Worm (Caenorhabditis elegans) whole organism, L4 larva: ENCODE results near the gene nhr-153.

Experiments used
- F26F4.8 ChIP-seq: fragments of 200-800 bp; sonication (Bioruptor generic); conservative IDR thresholded peaks from 2 replicates; pipeline ENCODE4 v1.3.6; 2022; ENCODE audit warnings: missing genetic modification characterization, missing compliant biosample characterization
- F37D6.2 ChIP-seq: sonication (generic microtip); optimal IDR thresholded peaks from 2 replicates; lab custom pipeline; 2016; ENCODE audit warnings: mild to moderate bottlenecking, missing genetic modification characterization, missing compliant biosample characterization
- F49E8.2 ChIP-seq: sonication (generic microtip); optimal IDR thresholded peaks from 2 replicates; lab custom pipeline; 2016; ENCODE audit warnings: missing compliant biosample characterization, mild to moderate bottlenecking, missing genetic modification characterization, borderline replicate concordance
- ama-1 ChIP-seq: fragments of 150-350 bp; optimal IDR thresholded peaks from 2 replicates; lab custom pipeline; 2014; ENCODE audit warnings: inconsistent platforms, mixed read lengths
- arid-1 ChIP-seq: fragments of 200-800 bp; sonication (Bioruptor generic); conservative IDR thresholded peaks from 2 replicates; pipeline ENCODE4 v1.3.6; 2022; ENCODE audit warnings: missing genetic modification reagents, missing genetic modification characterization, missing compliant biosample characterization
- ceh-28 ChIP-seq: fragments of 150-350 bp; optimal IDR thresholded peaks from 2 replicates; lab custom pipeline; 2014; ENCODE audit warnings: missing biosample characterization, missing genetic modification reagents, missing genetic modification characterization
- ceh-62 ChIP-seq: sonication (generic microtip); optimal IDR thresholded peaks from 2 replicates; lab custom pipeline; 2017; ENCODE audit warnings: missing biosample characterization, missing genetic modification characterization
- daf-16 ChIP-seq, 3 experiments: sonication (generic microtip); optimal IDR thresholded peaks; 2 replicates each; lab custom pipeline; 2016 to 2017; ENCODE audit warnings: missing genetic modification characterization in 3 of 3, missing genetic modification reagents in 3 of 3, mild to moderate bottlenecking in 2 of 3, missing compliant biosample characterization in 2 of 3, missing biosample characterization in 1 of 3, moderate library complexity in 1 of 3
- daf-8 ChIP-seq: fragments of 200-800 bp; sonication (Bioruptor generic); IDR thresholded peaks from 2 replicates; pipeline ENCODE4 v1.3.6; 2022; ENCODE audit warnings: missing genetic modification characterization, missing compliant biosample characterization
- dmd-6 ChIP-seq: fragments of 200-800 bp; sonication (Bioruptor generic); IDR thresholded peaks from 2 replicates; pipeline ENCODE4 v1.3.6; 2022; ENCODE audit warnings: missing genetic modification reagents, missing genetic modification characterization, missing compliant biosample characterization
- dmd-8 ChIP-seq: fragments of 200-800 bp; sonication (Bioruptor generic); IDR thresholded peaks from 2 replicates; pipeline ENCODE4 v1.3.6; 2022; ENCODE audit warnings: missing genetic modification characterization, missing compliant biosample characterization
- dpl-1 ChIP-seq: fragments of 150-350 bp; optimal IDR thresholded peaks from 2 replicates; lab custom pipeline; 2014; ENCODE audit warnings: missing biosample characterization, missing genetic modification reagents, missing genetic modification characterization
- dve-1 ChIP-seq: sonication (generic microtip); optimal IDR thresholded peaks from 2 replicates; lab custom pipeline; 2017; ENCODE audit warnings: antibody characterized with exemption, mild to moderate bottlenecking, missing genetic modification characterization, missing compliant biosample characterization; ENCODE audit not compliant: insufficient read depth
- egl-27 ChIP-seq: sonication (generic microtip); optimal IDR thresholded peaks from 3 replicates; lab custom pipeline; 2017; ENCODE audit warnings: missing biosample characterization, missing genetic modification reagents, missing genetic modification characterization
- fkh-10 ChIP-seq: fragments of 150-350 bp; optimal IDR thresholded peaks from 2 replicates; lab custom pipeline; 2014; ENCODE audit warnings: missing biosample characterization, missing genetic modification reagents, missing genetic modification characterization
- hmg-1.1 ChIP-seq: fragments of 200-800 bp; sonication (Bioruptor generic); IDR thresholded peaks from 2 replicates; pipeline ENCODE4 v1.3.6; 2022; ENCODE audit warnings: missing genetic modification reagents, missing genetic modification characterization, missing compliant biosample characterization
- lin-38 ChIP-seq: fragments of 200-800 bp; sonication (Bioruptor generic); IDR thresholded peaks from 2 replicates; pipeline ENCODE4 v1.3.6; 2022; ENCODE audit warnings: missing genetic modification reagents, missing genetic modification characterization, missing compliant biosample characterization
- lsy-2 ChIP-seq, 2 experiments: fragments of 150-350 bp in 1 of 2; sonication (generic microtip) in 1 of 2; optimal IDR thresholded peaks; 2 replicates each; lab custom pipeline; 2014 to 2017; ENCODE audit warnings: missing biosample characterization in 2 of 2, missing genetic modification characterization in 2 of 2
- mdl-1 ChIP-seq, 2 experiments: fragments of 150-350 bp in 1 of 2; sonication (generic microtip) in 1 of 2; optimal IDR thresholded peaks; 2 replicates each; lab custom pipeline; 2014 to 2017; ENCODE audit warnings: missing biosample characterization in 2 of 2, missing genetic modification characterization in 2 of 2
- mep-1 ChIP-seq: fragments of 150-350 bp; sonication (generic microtip); optimal IDR thresholded peaks from 3 replicates; lab custom pipeline; 2014; ENCODE audit warnings: missing biosample characterization, missing genetic modification characterization
- nhr-10 ChIP-seq: fragments of 150-350 bp; optimal IDR thresholded peaks from 2 replicates; lab custom pipeline; 2014; ENCODE audit warnings: missing biosample characterization, missing genetic modification characterization
- nhr-25 ChIP-seq: sonication (generic microtip); optimal IDR thresholded peaks from 2 replicates; lab custom pipeline; 2017; ENCODE audit warnings: missing genetic modification characterization, mild to moderate bottlenecking, missing compliant biosample characterization, antibody characterized with exemption, moderate library complexity, borderline replicate concordance; ENCODE audit not compliant: insufficient read depth
- nhr-28 ChIP-seq: fragments of 150-350 bp; optimal IDR thresholded peaks from 2 replicates; lab custom pipeline; 2014; ENCODE audit warnings: missing biosample characterization, missing genetic modification characterization
- nhr-76 ChIP-seq: fragments of 150-350 bp; optimal IDR thresholded peaks from 2 replicates; lab custom pipeline; 2014; ENCODE audit warnings: missing biosample characterization, missing genetic modification characterization
- nhr-77 ChIP-seq: fragments of 150-350 bp; optimal IDR thresholded peaks from 2 replicates; lab custom pipeline; 2014; ENCODE audit warnings: missing biosample characterization, missing genetic modification characterization
- php-3 ChIP-seq: fragments of 200-800 bp; sonication (Bioruptor generic); IDR thresholded peaks from 2 replicates; pipeline ENCODE4 v1.3.6; 2022; ENCODE audit warnings: missing genetic modification reagents, missing genetic modification characterization, missing compliant biosample characterization
- pqm-1 ChIP-seq: sonication (generic microtip); optimal IDR thresholded peaks from 2 replicates; lab custom pipeline; 2017; ENCODE audit warnings: missing biosample characterization, missing genetic modification characterization
- rbr-2 ChIP-seq: sonication (generic microtip); optimal IDR thresholded peaks from 2 replicates; lab custom pipeline; 2016; ENCODE audit warnings: missing genotype, missing genetic modification characterization, missing compliant biosample characterization
- skn-1 ChIP-seq: fragments of 150-350 bp; optimal IDR thresholded peaks from 2 replicates; lab custom pipeline; 2014; ENCODE audit warnings: missing biosample characterization, missing genetic modification characterization
- snpc-1.2 ChIP-seq: fragments of 200-800 bp; sonication (Bioruptor generic); IDR thresholded peaks from 2 replicates; pipeline ENCODE4 v1.3.6; 2022; ENCODE audit warnings: missing genetic modification reagents, missing genetic modification characterization, missing compliant biosample characterization
- unc-130 ChIP-seq: sonication (generic microtip); optimal IDR thresholded peaks from 2 replicates; lab custom pipeline; 2016; ENCODE audit warnings: missing genetic modification reagents, missing genetic modification characterization, missing compliant biosample characterization
- zag-1 ChIP-seq: fragments of 150-350 bp; optimal IDR thresholded peaks from 2 replicates; lab custom pipeline; 2014; ENCODE audit warnings: missing biosample characterization, missing genetic modification characterization
- zfp-3 ChIP-seq: fragments of 200-800 bp; sonication (Bioruptor generic); conservative IDR thresholded peaks from 2 replicates; pipeline ENCODE4 v1.3.6; 2022; ENCODE audit warnings: missing genetic modification reagents, missing genetic modification characterization, missing compliant biosample characterization
- ztf-11 ChIP-seq: fragments of 150-350 bp; optimal IDR thresholded peaks from 2 replicates; lab custom pipeline; 2014; ENCODE audit warnings: missing biosample characterization, missing genetic modification characterization

Gene nhr-153

ce11 chrV:12071483-12071882, 32.5 kb upstream of the nhr-153 start (continued):
- TF ChIP-seq F37D6.2 (tag; lab: Kevin White, UChicago) (no peak), F49E8.2 (tag; lab: Kevin White, UChicago) (no peak), mdl-1 (tag; optimal IDR thresholded peaks at IDR 0.05; lab: Kevin White, UChicago) (peak; percentile 14 to 70), ceh-62 (tag; lab: Kevin White, UChicago) (no peak), fkh-10 (GFP tag; lab: Kevin White, UChicago) (no peak), F26F4.8 (no peak), ama-1 (lab: Kevin White, UChicago) (no peak), nhr-25 (tag; lab: Kevin White, UChicago) (peak; percentile 65), nhr-28 (peak; percentile 62), rbr-2 (no peak), dpl-1 (GFP tag; lab: Kevin White, UChicago) (no peak), egl-27 (no peak), hmg-1.1 (GFP tag; lab: Robert Waterston, UW) (no peak)

ce11 chrV:12074886-12075285, 29.1 kb upstream of the nhr-153 start, which contains the start of gene R07B7.6:
Gene R07B7.6, minus strand, starts transcription at chrV:12074986.
- TF ChIP-seq nhr-25 (tag; lab: Kevin White, UChicago) (no peak), pqm-1 (tag; lab: Kevin White, UChicago) (no peak), snpc-1.2 (GFP tag; lab: Robert Waterston, UW) (no peak), daf-8 (GFP tag; lab: Robert Waterston, UW) (no peak), F37D6.2 (tag; lab: Kevin White, UChicago) (no peak), mep-1 (tag; lab: Kevin White, UChicago) (no peak), hmg-1.1 (GFP tag; lab: Robert Waterston, UW) (no peak), zag-1 (no peak), skn-1 (tag; lab: Kevin White, UChicago) (no peak), dmd-8 (GFP tag; lab: Robert Waterston, UW) (no peak), ceh-62 (tag; lab: Kevin White, UChicago) (no peak), unc-130 (GFP tag; lab: Kevin White, UChicago) (no peak), dpl-1 (GFP tag; lab: Kevin White, UChicago) (no peak), nhr-10 (no peak), dve-1 (tag; lab: Kevin White, UChicago) (no peak), php-3 (GFP tag; lab: Robert Waterston, UW) (no peak), lsy-2 (tag; optimal IDR thresholded peaks at IDR 0.05; lab: Kevin White, UChicago) (no peak), ceh-28 (tag; lab: Kevin White, UChicago) (no peak)
- TF ChIP-seq, all 104 proteins: peak for 0

ce11 chrV:12075983-12076382, 28.0 kb upstream of the nhr-153 start:
- no peak for TF ChIP-seq zfp-3 (GFP tag; lab: Robert Waterston, UW)
- peak; percentile 60 for TF ChIP-seq pqm-1 (tag; lab: Kevin White, UChicago)
- no peak for TF ChIP-seq nhr-76 (tag; lab: Kevin White, UChicago)
- peak; percentile 67 for TF ChIP-seq nhr-28
- TF ChIP-seq F49E8.2 (tag; lab: Kevin White, UChicago): no peak
- peak; percentile 26 for TF ChIP-seq dve-1 (tag; lab: Kevin White, UChicago)
- no peak for TF ChIP-seq daf-8 (GFP tag; lab: Robert Waterston, UW)
- peak; percentile 41 for TF ChIP-seq nhr-77 (tag; lab: Kevin White, UChicago)
- TF ChIP-seq dmd-6 (GFP tag; lab: Robert Waterston, UW): peak; percentile 51
- no peak for TF ChIP-seq daf-16 (GFP tag; optimal IDR thresholded peaks at IDR 0.05; lab: Kevin White, UChicago)
- TF ChIP-seq daf-16 (tag; optimal IDR thresholded peaks at IDR 0.05; lab: Kevin White, UChicago): peak; percentile 73

ce11 chrV:12080274-12080673, 23.7 kb upstream of the nhr-153 start, which contains the start of gene R07B7.9:
Gene R07B7.9, minus strand, starts transcription at chrV:12080374.
- no peak for TF ChIP-seq mdl-1 (tag; optimal IDR thresholded peaks at IDR 0.05; lab: Kevin White, UChicago)
- TF ChIP-seq, all 104 proteins: peak for 0

- TF ChIP-seq dve-1 (tag; lab: Kevin White, UChicago): peak; percentile 14
- TF ChIP-seq ztf-11 (tag; lab: Kevin White, UChicago): no peak
- no peak for TF ChIP-seq arid-1 (GFP tag; lab: Robert Waterston, UW)
- no peak for TF ChIP-seq lin-38 (GFP tag; lab: Robert Waterston, UW)
- peak; percentile 18 for TF ChIP-seq nhr-28
- TF ChIP-seq, all 104 proteins: peak for 2
Measured at ce11 chrV:12082932-12083331, 21.1 kb upstream of the nhr-153 start, which contains the start of gene R07B7.10. Gene R07B7.10, plus strand, starts transcription at chrV:12083216.
